Worm (Caenorhabditis elegans): ENCODE measurements around the gene F13C5.2.

Gene F13C5.2

DNA sequence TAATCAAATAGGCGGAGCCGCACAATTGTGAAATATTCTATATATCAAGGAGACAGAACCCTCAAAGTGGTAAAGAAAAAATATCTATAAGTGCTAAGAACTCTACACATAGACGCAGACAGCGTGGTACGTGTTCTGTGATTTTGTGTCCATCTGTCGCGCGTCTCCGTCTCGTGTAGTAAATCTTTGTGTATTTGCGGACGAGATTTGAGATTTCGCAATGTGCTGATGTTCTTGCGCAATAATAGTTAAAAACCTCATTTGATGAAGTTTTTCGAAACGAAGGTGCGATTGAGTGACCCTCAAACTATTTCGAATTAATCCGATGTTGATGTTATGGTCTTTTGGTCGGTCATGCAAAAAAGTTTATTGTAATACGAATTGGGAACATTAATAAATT lies 20.5 kb upstream of the F13C5.2 start:
- TF ChIP-seq ztf-23 (GFP tag; IDR thresholded peaks at IDR 0.05): no peak
- TF ChIP-seq flt-1 (GFP tag; IDR thresholded peaks at IDR 0.05): no peak
- TF ChIP-seq tab-1 (GFP tag; IDR thresholded peaks at IDR 0.05): no peak
- TF ChIP-seq ref-1 (GFP tag; conservative IDR thresholded peaks at IDR 0.05): no peak
- no peak for TF ChIP-seq cog-1 (tag; optimal IDR thresholded peaks at IDR 0.05)
- no peak for TF ChIP-seq med-1 (GFP tag; optimal IDR thresholded peaks at IDR 0.05; ENCODE audit: insufficient read depth)
- no peak for TF ChIP-seq klf-2 (GFP tag; conservative IDR thresholded peaks at IDR 0.05)
- no peak for TF ChIP-seq T22C8.4 (GFP tag; IDR thresholded peaks at IDR 0.05)

DNA sequence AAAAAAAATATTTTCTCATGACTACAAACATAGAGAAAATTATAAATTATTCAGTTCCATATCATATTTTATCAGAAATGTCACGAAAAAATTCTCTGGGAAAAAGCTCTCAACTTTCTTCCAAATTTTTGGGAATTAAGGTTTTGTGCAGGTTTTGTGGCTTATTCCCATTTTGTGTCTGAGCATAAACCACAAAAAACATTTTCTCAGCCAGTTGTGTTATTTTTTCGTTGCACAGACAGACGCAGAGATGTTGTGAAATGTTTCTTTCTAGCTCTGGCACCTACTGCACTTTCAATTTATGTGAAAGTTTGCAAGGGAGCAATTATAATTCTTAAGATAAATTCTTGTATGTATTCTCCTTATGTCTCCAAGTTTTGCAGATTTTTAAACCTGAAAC lies 18.7 kb upstream of the F13C5.2 start:
- TF ChIP-seq ztf-23 (GFP tag; IDR thresholded peaks at IDR 0.05): no peak
- no peak for TF ChIP-seq tab-1 (GFP tag; IDR thresholded peaks at IDR 0.05)
- no peak for TF ChIP-seq flt-1 (GFP tag; IDR thresholded peaks at IDR 0.05)
- TF ChIP-seq cog-1 (tag; optimal IDR thresholded peaks at IDR 0.05): no peak
- TF ChIP-seq med-1 (GFP tag; optimal IDR thresholded peaks at IDR 0.05; ENCODE audit: insufficient read depth): no peak

DNA sequence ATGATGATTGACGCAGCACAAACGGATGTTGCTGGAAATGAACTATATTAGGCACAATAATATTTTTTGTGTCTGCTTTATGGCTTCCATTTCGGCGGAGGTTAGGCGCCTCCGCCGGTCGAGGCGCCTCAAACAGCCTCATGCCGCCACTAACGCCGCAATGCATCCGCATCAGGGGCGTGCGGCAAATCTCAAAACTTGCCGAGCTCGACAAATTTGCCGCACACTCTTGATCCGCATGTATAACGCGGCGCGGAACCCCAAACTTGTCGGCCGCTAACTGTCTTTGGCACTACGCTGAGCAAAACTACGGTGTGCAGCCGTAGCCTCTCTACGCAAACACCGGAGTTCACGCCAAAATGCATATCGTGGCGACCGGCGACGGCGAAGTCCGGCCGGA lies 12.0 kb upstream of the F13C5.2 start:
- no peak for TF ChIP-seq ztf-29 (GFP tag; IDR thresholded peaks at IDR 0.05)

DNA sequence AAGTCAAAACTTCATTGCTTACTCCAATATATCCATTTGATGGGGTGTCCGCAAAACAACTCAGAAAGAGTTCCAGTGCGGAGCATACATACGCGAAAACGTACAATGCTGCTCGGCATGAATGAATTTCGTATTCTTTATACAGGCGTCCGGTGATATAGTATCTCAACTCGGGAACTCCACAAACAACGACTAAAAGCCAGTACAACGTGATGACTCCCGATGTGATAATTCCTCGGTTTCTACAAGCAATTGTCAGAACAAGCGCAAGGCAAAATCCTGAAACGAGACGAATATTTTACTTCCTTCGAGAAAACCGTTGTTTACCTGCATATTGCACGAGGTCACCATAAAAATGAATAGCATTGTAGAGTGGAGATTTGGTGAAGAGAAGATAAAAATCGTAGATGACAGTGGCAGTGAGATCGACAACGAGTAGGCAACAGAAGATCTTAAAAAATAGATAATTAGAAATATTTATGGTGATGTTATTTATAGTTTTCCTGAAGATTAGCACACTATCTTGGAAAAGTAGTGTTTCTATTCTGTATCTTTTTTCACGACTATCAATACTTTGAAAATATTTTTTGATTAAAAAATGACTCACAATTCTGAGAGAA lies 8.1 kb upstream of the F13C5.2 start:
- no peak for TF ChIP-seq cog-1 (tag; optimal IDR thresholded peaks at IDR 0.05)
- TF ChIP-seq med-1 (GFP tag; optimal IDR thresholded peaks at IDR 0.05; ENCODE audit: insufficient read depth): no peak
- no peak for TF ChIP-seq T22C8.4 (GFP tag; IDR thresholded peaks at IDR 0.05)
- no peak for TF ChIP-seq flt-1 (GFP tag; IDR thresholded peaks at IDR 0.05)
- TF ChIP-seq tab-1 (GFP tag; IDR thresholded peaks at IDR 0.05): no peak
- TF ChIP-seq ztf-23 (GFP tag; IDR thresholded peaks at IDR 0.05): no peak
- TF ChIP-seq ztf-29 (GFP tag; IDR thresholded peaks at IDR 0.05): no peak
- TF ChIP-seq ref-1 (GFP tag; conservative IDR thresholded peaks at IDR 0.05): no peak
- TF ChIP-seq klf-2 (GFP tag; conservative IDR thresholded peaks at IDR 0.05): no peak

DNA sequence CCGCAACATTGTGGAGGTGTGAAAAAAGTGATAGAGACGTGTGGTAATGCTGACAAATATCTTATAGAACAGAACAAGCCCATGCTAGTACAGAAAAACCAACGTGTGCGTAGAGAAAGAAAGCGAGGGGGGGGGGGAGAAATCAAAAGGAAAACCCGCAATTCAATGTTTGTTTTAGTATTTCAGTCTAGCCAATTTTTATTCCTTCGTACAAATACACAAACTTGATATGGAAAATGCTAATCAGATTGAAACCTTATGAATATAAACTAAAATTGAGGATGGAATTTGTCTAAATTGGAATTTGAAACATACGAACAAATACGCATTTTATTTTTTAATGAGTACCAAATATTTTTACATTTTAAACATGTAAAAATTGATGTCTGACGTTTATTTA lies 6.0 kb upstream of the F13C5.2 start, which contains the start of gene mrp-1:
TSS of gene mrp-1 (minus strand) at position 101 of the 400 bp plus-strand sequence.
- TF ChIP-seq T22C8.4 (GFP tag; IDR thresholded peaks at IDR 0.05): no peak
- TF ChIP-seq klf-2 (GFP tag; conservative IDR thresholded peaks at IDR 0.05): no peak
- no peak for TF ChIP-seq ref-1 (GFP tag; conservative IDR thresholded peaks at IDR 0.05)
- TF ChIP-seq ztf-29 (GFP tag; IDR thresholded peaks at IDR 0.05): no peak
- TF ChIP-seq flt-1 (GFP tag; IDR thresholded peaks at IDR 0.05): no peak
- no peak for TF ChIP-seq ztf-23 (GFP tag; IDR thresholded peaks at IDR 0.05)

DNA sequence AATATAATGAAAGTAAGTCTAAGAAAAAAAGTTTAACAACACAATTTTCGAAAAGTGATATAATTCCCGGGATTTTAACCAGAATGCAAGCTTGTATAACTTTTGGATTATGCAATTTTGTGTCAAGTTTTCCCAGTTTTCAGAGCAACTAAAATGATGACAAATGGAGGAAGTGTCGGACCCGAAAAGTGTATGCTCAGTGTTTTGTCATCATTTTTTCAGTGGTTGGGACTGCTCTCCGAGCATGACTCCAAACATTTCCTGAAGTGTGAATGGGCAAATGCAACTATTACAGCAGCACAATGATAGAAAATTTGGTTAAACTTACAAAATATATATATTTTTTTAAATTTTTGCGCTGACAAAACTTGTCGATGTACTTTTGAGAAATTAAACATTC lies 2.7 kb upstream of the F13C5.2 start:
- TF ChIP-seq tab-1 (GFP tag; IDR thresholded peaks at IDR 0.05) (no peak), ref-1 (GFP tag; conservative IDR thresholded peaks at IDR 0.05) (no peak), cog-1 (tag; optimal IDR thresholded peaks at IDR 0.05) (no peak), ztf-23 (GFP tag; IDR thresholded peaks at IDR 0.05) (no peak), ztf-29 (GFP tag; IDR thresholded peaks at IDR 0.05) (no peak), med-1 (GFP tag; optimal IDR thresholded peaks at IDR 0.05; ENCODE audit: insufficient read depth) (no peak), flt-1 (GFP tag; IDR thresholded peaks at IDR 0.05) (no peak)

DNA sequence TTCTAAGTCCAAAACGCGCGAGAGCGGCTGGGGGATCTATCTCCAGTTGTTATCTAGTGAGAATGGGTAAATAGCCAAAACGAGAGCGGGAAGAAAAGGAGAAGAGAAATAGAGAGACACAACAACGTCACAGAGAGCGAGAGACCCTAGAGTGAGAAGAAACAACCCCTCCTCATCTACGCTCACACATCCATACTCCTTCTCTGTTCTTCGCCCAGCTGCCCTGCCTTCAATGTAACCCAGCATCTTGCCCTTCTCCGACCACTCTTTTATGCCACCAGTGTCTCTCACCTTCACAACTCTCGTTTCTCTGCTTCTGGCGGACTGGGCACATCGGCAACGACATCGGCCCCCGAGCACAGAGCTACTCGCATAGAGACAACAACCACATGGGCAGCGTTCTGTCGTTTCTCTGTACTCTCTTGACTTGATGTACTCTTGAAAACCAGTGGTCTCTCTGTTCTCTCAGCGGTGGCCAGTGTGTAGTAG lies 471 bp upstream of the F13C5.2 start:
- TF ChIP-seq ztf-29 (GFP tag; IDR thresholded peaks at IDR 0.05) (no peak), ref-1 (GFP tag; conservative IDR thresholded peaks at IDR 0.05) (no peak), ztf-23 (GFP tag; IDR thresholded peaks at IDR 0.05) (peak; percentile 26; the same call in 1 of the 2 replicates), klf-2 (GFP tag; conservative IDR thresholded peaks at IDR 0.05) (no peak), tab-1 (GFP tag; IDR thresholded peaks at IDR 0.05) (no peak), cog-1 (tag; optimal IDR thresholded peaks at IDR 0.05) (peak; percentile 89), flt-1 (GFP tag; IDR thresholded peaks at IDR 0.05) (peak; percentile 73), med-1 (GFP tag; optimal IDR thresholded peaks at IDR 0.05; ENCODE audit: insufficient read depth) (no peak), T22C8.4 (GFP tag; IDR thresholded peaks at IDR 0.05) (no peak; the same call in 1 of the 2 replicates)

DNA sequence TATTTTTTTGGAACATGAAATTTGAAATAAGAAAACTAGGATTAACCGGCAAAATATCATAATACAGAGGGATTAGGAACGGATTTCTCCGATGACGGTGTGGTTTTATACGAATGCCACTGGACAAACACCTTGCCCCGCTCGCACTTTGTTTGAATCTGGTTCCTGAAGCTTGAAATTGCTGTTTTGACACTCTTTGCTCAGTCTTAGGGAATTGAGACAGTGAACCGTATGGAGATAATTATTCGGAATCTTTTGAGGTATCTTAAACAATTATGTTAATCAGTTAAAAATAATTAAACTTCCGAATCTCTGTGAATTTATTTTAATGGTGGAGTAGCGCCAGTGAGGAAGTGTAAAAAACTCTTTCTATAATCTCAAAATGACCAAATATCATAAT lies 5.7 kb downstream of the F13C5.2 start, which contains the start of gene F13C5.3:
TSS of gene F13C5.3 (minus strand) at position 101 of the 400 bp plus-strand sequence.
- no peak for TF ChIP-seq klf-2 (GFP tag; conservative IDR thresholded peaks at IDR 0.05)

DNA sequence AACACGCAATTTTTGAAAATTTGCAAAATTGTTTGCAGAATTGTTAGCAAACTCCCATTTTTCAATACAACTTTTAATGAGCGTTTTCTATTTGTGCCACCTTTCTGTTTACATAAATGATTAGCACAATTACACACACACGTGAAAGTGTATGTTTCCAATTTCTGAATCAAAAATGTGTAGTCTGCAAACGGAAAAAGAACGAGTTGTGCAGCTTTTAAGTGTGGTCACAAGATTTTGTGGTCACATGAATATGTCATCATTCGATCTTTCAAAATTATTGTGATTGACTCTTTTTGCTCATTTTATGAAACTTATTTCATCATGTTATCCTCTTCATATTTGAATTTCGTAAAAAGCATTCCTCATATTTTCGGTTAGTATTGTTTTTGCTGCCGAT lies 6.9 kb downstream of the F13C5.2 start:
- no peak for TF ChIP-seq ref-1 (GFP tag; conservative IDR thresholded peaks at IDR 0.05)
- no peak for TF ChIP-seq klf-2 (GFP tag; conservative IDR thresholded peaks at IDR 0.05)
- no peak for TF ChIP-seq med-1 (GFP tag; optimal IDR thresholded peaks at IDR 0.05; ENCODE audit: insufficient read depth)
- no peak for TF ChIP-seq tab-1 (GFP tag; IDR thresholded peaks at IDR 0.05)
- TF ChIP-seq flt-1 (GFP tag; IDR thresholded peaks at IDR 0.05): no peak
- no peak for TF ChIP-seq ztf-23 (GFP tag; IDR thresholded peaks at IDR 0.05)
- TF ChIP-seq ztf-29 (GFP tag; IDR thresholded peaks at IDR 0.05): no peak
- no peak for TF ChIP-seq T22C8.4 (GFP tag; IDR thresholded peaks at IDR 0.05)
- TF ChIP-seq cog-1 (tag; optimal IDR thresholded peaks at IDR 0.05): no peak

DNA sequence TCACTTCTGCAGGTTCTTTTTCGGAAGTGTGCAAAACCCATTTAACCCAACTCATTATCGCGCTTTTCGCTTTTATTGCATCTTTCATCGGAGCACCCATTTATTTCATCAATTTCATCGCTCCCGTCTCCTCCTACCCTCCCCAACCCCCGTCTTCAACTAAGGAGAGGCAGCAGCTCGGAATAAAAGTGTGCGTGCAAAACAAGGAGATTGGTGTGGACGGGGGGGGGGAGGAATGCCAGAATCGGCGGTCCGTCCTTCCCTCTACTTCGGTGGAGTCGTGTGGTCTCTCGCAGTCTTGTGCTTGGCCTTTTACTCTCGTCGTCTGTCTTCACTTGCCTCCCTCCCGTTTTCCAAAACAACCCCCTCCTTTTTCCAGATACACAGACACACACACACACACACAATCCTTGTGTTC lies 7.6 kb downstream of the F13C5.2 start:
- TF ChIP-seq klf-2 (GFP tag; conservative IDR thresholded peaks at IDR 0.05): no peak
- TF ChIP-seq tab-1 (GFP tag; IDR thresholded peaks at IDR 0.05): 0 out of 2 replicates have a peak, but pooled peaks have one; percentile 69
- no peak for TF ChIP-seq med-1 (GFP tag; optimal IDR thresholded peaks at IDR 0.05; ENCODE audit: insufficient read depth)
- TF ChIP-seq ztf-29 (GFP tag; IDR thresholded peaks at IDR 0.05): no peak
- peak; percentile 73 for TF ChIP-seq flt-1 (GFP tag; IDR thresholded peaks at IDR 0.05)
- TF ChIP-seq T22C8.4 (GFP tag; IDR thresholded peaks at IDR 0.05): no peak
- peak; percentile 58; the same call in 1 of the 2 replicates for TF ChIP-seq ztf-23 (GFP tag; IDR thresholded peaks at IDR 0.05)
